Fruit fly (Drosophila melanogaster) whole organism, embryonic: ENCODE results near the gene CG14052.

ENCODE experiments used
- Atf6 ChIP-seq: fragments of 200-800 bp; sonication (Bioruptor generic); IDR thresholded peaks from 2 replicates; pipeline ENCODE4 v1.3.6; 2022; ENCODE audit warnings: missing biosample characterization, missing genetic modification characterization
- CG10209 ChIP-seq: fragments of 200-800 bp; sonication (Bioruptor generic); optimal IDR thresholded peaks from 3 replicates; lab custom pipeline; 2017; ENCODE audit warnings: missing biosample characterization, mild to moderate bottlenecking, missing genetic modification characterization, missing genetic modification reagents
- CG10267 ChIP-seq: fragments of 200-800 bp; sonication (Bioruptor generic); optimal IDR thresholded peaks from 2 replicates; lab custom pipeline; 2018; ENCODE audit warnings: missing biosample characterization, mild to moderate bottlenecking, missing genetic modification characterization, moderate library complexity
- CG11695 ChIP-seq: fragments of 200-800 bp; sonication (Bioruptor generic); IDR thresholded peaks from 3 replicates; pipeline ENCODE4 v1.3.6; 2022; ENCODE audit warnings: missing biosample characterization, missing genetic modification characterization
- CG12744 ChIP-seq: fragments of 200-800 bp; sonication (Bioruptor generic); optimal IDR thresholded peaks from 2 replicates; lab custom pipeline; 2016; ENCODE audit warnings: missing biosample characterization, missing genetic modification characterization
- CG13424 ChIP-seq: fragments of 200-800 bp; sonication (Bioruptor generic); optimal IDR thresholded peaks from 2 replicates; lab custom pipeline; 2019; ENCODE audit warnings: missing biosample characterization, mild to moderate bottlenecking, missing genetic modification characterization, moderate library complexity
- CG13624 ChIP-seq: fragments of 200-800 bp; sonication (Bioruptor generic); optimal IDR thresholded peaks from 2 replicates; lab custom pipeline; 2016; ENCODE audit warnings: missing biosample characterization, missing genetic modification characterization
- CG13894 ChIP-seq: fragments of 200-800 bp; sonication (Bioruptor generic); optimal IDR thresholded peaks from 3 replicates; lab custom pipeline; 2018; ENCODE audit warnings: missing biosample characterization, mild to moderate bottlenecking, missing genetic modification characterization, moderate library complexity
- CG15479 ChIP-seq: fragments of 200-800 bp; sonication (Bioruptor generic); optimal IDR thresholded peaks from 3 replicates; lab custom pipeline; 2019; ENCODE audit warnings: missing biosample characterization, mild to moderate bottlenecking, missing genetic modification characterization, moderate library complexity
- CG17359 ChIP-seq: fragments of 200-800 bp; sonication (Bioruptor generic); optimal IDR thresholded peaks from 3 replicates; lab custom pipeline; 2018; ENCODE audit warnings: missing biosample characterization, mild to moderate bottlenecking, missing genetic modification characterization, moderate library complexity
- CG18619 ChIP-seq: fragments of 200-800 bp; sonication (Bioruptor generic); optimal IDR thresholded peaks from 3 replicates; lab custom pipeline; 2017; ENCODE audit warnings: missing biosample characterization, mild to moderate bottlenecking, missing genetic modification characterization
- CG30020 ChIP-seq: fragments of 200-800 bp; optimal IDR thresholded peaks from 2 replicates; lab custom pipeline; 2019; ENCODE audit warnings: missing biosample characterization, mild to moderate bottlenecking, missing genetic modification characterization, moderate library complexity
- CG30431 ChIP-seq: fragments of 200-800 bp; sonication (Bioruptor generic); optimal IDR thresholded peaks from 2 replicates; lab custom pipeline; 2017; ENCODE audit warnings: missing biosample characterization, missing genetic modification characterization
- CG31224 ChIP-seq: fragments of 200-800 bp; sonication (Bioruptor generic); IDR thresholded peaks from 2 replicates; pipeline ENCODE4 v1.3.6; 2022; ENCODE audit warnings: missing biosample characterization, missing genetic modification characterization
- CG4328 ChIP-seq: fragments of 200-800 bp; sonication (Bioruptor generic); optimal IDR thresholded peaks from 3 replicates; lab custom pipeline; 2017; ENCODE audit warnings: missing biosample characterization, missing genetic modification reagents, missing genetic modification characterization
- CG7963 ChIP-seq: fragments of 200-800 bp; sonication (Bioruptor generic); IDR thresholded peaks from 3 replicates; pipeline ENCODE4 v1.3.6; 2022; ENCODE audit warnings: missing biosample characterization, missing genetic modification characterization; ENCODE audit not compliant: partially characterized antibody
- CG7987 ChIP-seq: fragments of 200-800 bp; sonication (Bioruptor generic); optimal IDR thresholded peaks from 2 replicates; lab custom pipeline; 2018; ENCODE audit warnings: missing biosample characterization, mild to moderate bottlenecking, missing genetic modification characterization, moderate library complexity
- CG9437 ChIP-seq: fragments of 200-800 bp; sonication (Bioruptor generic); optimal IDR thresholded peaks from 2 replicates; lab custom pipeline; 2018; ENCODE audit warnings: missing biosample characterization, mild to moderate bottlenecking, missing genetic modification characterization
- CG9817 ChIP-seq: fragments of 200-800 bp; sonication (Bioruptor generic); optimal IDR thresholded peaks from 2 replicates; lab custom pipeline; 2018; ENCODE audit warnings: missing biosample characterization, mild to moderate bottlenecking, missing genetic modification characterization, moderate library complexity
- Chrac-16 ChIP-seq: fragments of 200-800 bp; sonication (Bioruptor generic); optimal IDR thresholded peaks from 3 replicates; lab custom pipeline; 2016; ENCODE audit warnings: missing biosample characterization, missing genetic modification characterization
- D ChIP-seq, 2 experiments: fragments of 200-800 bp in 1 of 2; fragments of >200 bp in 1 of 2; sonication (Bioruptor generic) in 1 of 2; optimal IDR thresholded peaks; 2 replicates in 1 of 2; 3 replicates in 1 of 2; lab custom pipeline; 2017; ENCODE audit warnings: mild to moderate bottlenecking in 1 of 2, missing biosample characterization in 1 of 2, missing genetic modification characterization in 1 of 2, missing genetic modification reagents in 1 of 2
- Doc3 ChIP-seq: fragments of 200-800 bp; sonication (Bioruptor generic); IDR thresholded peaks from 3 replicates; pipeline ENCODE4 v1.3.6; 2022; ENCODE audit warnings: missing biosample characterization, missing genetic modification characterization; ENCODE audit not compliant: partially characterized antibody
- HHEX ChIP-seq: fragments of 200-800 bp; sonication (Bioruptor generic); optimal IDR thresholded peaks from 3 replicates; lab custom pipeline; 2017; ENCODE audit warnings: missing biosample characterization, mild to moderate bottlenecking, missing genetic modification characterization, missing genetic modification reagents
- HLH4C ChIP-seq: fragments of 200-800 bp; sonication (Bioruptor generic); IDR thresholded peaks from 3 replicates; pipeline ENCODE4 v1.3.6; 2022; ENCODE audit warnings: missing biosample characterization, missing genetic modification characterization; ENCODE audit not compliant: partially characterized antibody
- Hr51 ChIP-seq, 2 experiments: fragments of 200-800 bp; sonication (Bioruptor generic); optimal IDR thresholded peaks; 2 replicates in 1 of 2; 3 replicates in 1 of 2; lab custom pipeline; 2016 to 2018; ENCODE audit warnings: missing biosample characterization in 2 of 2, missing genetic modification characterization in 2 of 2, mild to moderate bottlenecking in 1 of 2, moderate library complexity in 1 of 2
- Max ChIP-seq: fragments of 200-800 bp; sonication (Bioruptor generic); optimal IDR thresholded peaks from 2 replicates; lab custom pipeline; 2016; ENCODE audit warnings: missing biosample characterization, mild to moderate bottlenecking, missing genetic modification characterization
- Nf-YB ChIP-seq: fragments of 200-800 bp; sonication (Bioruptor generic); optimal IDR thresholded peaks from 3 replicates; lab custom pipeline; 2019; ENCODE audit warnings: missing biosample characterization, mild to moderate bottlenecking, missing genetic modification characterization, moderate library complexity
- Rfx ChIP-seq: fragments of 200-800 bp; sonication (Bioruptor generic); IDR thresholded peaks from 2 replicates; pipeline ENCODE4 v1.3.6; 2022; ENCODE audit warnings: missing biosample characterization, missing genetic modification characterization
- Side ChIP-seq: fragments of 200-800 bp; sonication (Bioruptor generic); optimal IDR thresholded peaks from 2 replicates; lab custom pipeline; 2016; ENCODE audit warnings: missing biosample characterization, missing genetic modification characterization
- Six4 ChIP-seq: fragments of 200-800 bp; sonication (Bioruptor generic); optimal IDR thresholded peaks from 2 replicates; lab custom pipeline; 2016; ENCODE audit warnings: missing biosample characterization, missing genetic modification characterization
- Sry-δ ChIP-seq: fragments of 200-800 bp; sonication (Bioruptor generic); optimal IDR thresholded peaks from 2 replicates; lab custom pipeline; 2016; ENCODE audit warnings: missing biosample characterization, missing genetic modification characterization
- ap ChIP-seq: fragments of 200-800 bp; sonication (Bioruptor generic); IDR thresholded peaks from 2 replicates; pipeline ENCODE4 v1.3.6; 2022; ENCODE audit warnings: missing biosample characterization, missing genetic modification characterization
- ato ChIP-seq: fragments of 200-800 bp; sonication (Bioruptor generic); IDR thresholded peaks from 2 replicates; pipeline ENCODE4 v1.3.6; 2022; ENCODE audit warnings: missing biosample characterization, missing genetic modification characterization; ENCODE audit not compliant: partially characterized antibody
- btn ChIP-seq: fragments of 200-800 bp; sonication (Bioruptor generic); optimal IDR thresholded peaks from 2 replicates; lab custom pipeline; 2016; ENCODE audit warnings: missing biosample characterization, missing genetic modification characterization
- da ChIP-seq: fragments of 200-800 bp; sonication (Bioruptor generic); optimal IDR thresholded peaks from 2 replicates; lab custom pipeline; 2016; ENCODE audit warnings: missing biosample characterization, missing genetic modification characterization
- dan ChIP-seq: fragments of 200-800 bp; sonication (Bioruptor generic); IDR thresholded peaks from 2 replicates; pipeline ENCODE4 v1.3.6; 2022; ENCODE audit warnings: missing biosample characterization, missing genetic modification characterization
- disco-r ChIP-seq: fragments of 200-800 bp; sonication (Bioruptor generic); optimal IDR thresholded peaks from 2 replicates; lab custom pipeline; 2016; ENCODE audit warnings: missing biosample characterization, missing genetic modification characterization
- ems ChIP-seq: fragments of 200-800 bp; sonication (Bioruptor generic); optimal IDR thresholded peaks from 3 replicates; lab custom pipeline; 2016; ENCODE audit warnings: missing biosample characterization, missing genetic modification characterization
- fd96Cb ChIP-seq: fragments of 200-800 bp; sonication (Bioruptor generic); optimal IDR thresholded peaks from 2 replicates; lab custom pipeline; 2018; ENCODE audit warnings: missing biosample characterization, mild to moderate bottlenecking, missing genetic modification characterization, moderate library complexity
- gfzf ChIP-seq: fragments of 200-800 bp; sonication (Bioruptor generic); optimal IDR thresholded peaks from 2 replicates; lab custom pipeline; 2016; ENCODE audit warnings: missing biosample characterization, mild to moderate bottlenecking, missing genetic modification characterization, moderate library complexity
- gt ChIP-seq: fragments of 200-800 bp; sonication (Bioruptor generic); IDR thresholded peaks from 2 replicates; pipeline ENCODE4 v1.3.6; 2022; ENCODE audit warnings: missing biosample characterization, missing genetic modification characterization
- lab ChIP-seq: fragments of 200-800 bp; sonication (Bioruptor generic); optimal IDR thresholded peaks from 3 replicates; lab custom pipeline; 2017; ENCODE audit warnings: missing biosample characterization, missing genetic modification characterization, mild to moderate bottlenecking, moderate library complexity, missing genetic modification reagents
- nmo ChIP-seq: fragments of 200-800 bp; sonication (Bioruptor generic); optimal IDR thresholded peaks from 2 replicates; lab custom pipeline; 2018; ENCODE audit warnings: missing biosample characterization, mild to moderate bottlenecking, missing genetic modification characterization, moderate library complexity
- pzg ChIP-seq: fragments of 200-800 bp; sonication (Bioruptor generic); optimal IDR thresholded peaks from 3 replicates; lab custom pipeline; 2018; ENCODE audit warnings: missing biosample characterization, mild to moderate bottlenecking, missing genetic modification characterization, moderate library complexity
- sens ChIP-seq: fragments of 200-800 bp; sonication (Bioruptor generic); peaks from one replicate; lab custom pipeline; 2016; ENCODE audit warnings: missing biosample characterization, missing genetic modification characterization
- stwl ChIP-seq: fragments of 200-800 bp; sonication (Bioruptor generic); optimal IDR thresholded peaks from 3 replicates; lab custom pipeline; 2018; ENCODE audit warnings: missing biosample characterization, mild to moderate bottlenecking, missing genetic modification characterization, moderate library complexity
- trem ChIP-seq: fragments of 200-800 bp; optimal IDR thresholded peaks from 3 replicates; lab custom pipeline; 2019; ENCODE audit warnings: missing biosample characterization, mild to moderate bottlenecking, missing genetic modification characterization, moderate library complexity
- trh ChIP-seq: fragments of 200-800 bp; sonication (Bioruptor generic); optimal IDR thresholded peaks from 2 replicates; lab custom pipeline; 2016; ENCODE audit warnings: missing biosample characterization, missing genetic modification characterization
- unc-4 ChIP-seq: fragments of 200-800 bp; sonication (Bioruptor generic); IDR thresholded peaks from 2 replicates; pipeline ENCODE4 v1.3.6; 2022; ENCODE audit warnings: missing biosample characterization, missing genetic modification characterization; ENCODE audit not compliant: partially characterized antibody

CG14052 gene

dm6 chrX:2262511-2262910 lies 39.0 kb downstream of the CG14052 start, which contains the start of the genes temp and CG3071 (continued):
- peak; percentile 75 for TF ChIP-seq CG13424
- TF ChIP-seq CG13894 (tag; lab: Kevin White, UChicago): peak; percentile 63
- no peak for TF ChIP-seq da (GFP tag; lab: Kevin White, UChicago)
- no peak for TF ChIP-seq gt (GFP tag; lab: Robert Waterston, UW)
- TF ChIP-seq Rfx (GFP tag; lab: Robert Waterston, UW): peak; percentile 66; the same call in 1 of the 2 replicates
- no peak for TF ChIP-seq D (optimal IDR thresholded peaks at IDR 0.05; lab: Kevin White, UChicago)
- peak; percentile 23 for TF ChIP-seq D (GFP tag; optimal IDR thresholded peaks at IDR 0.05; lab: Kevin White, UChicago)
- TF ChIP-seq btn (GFP tag; lab: Kevin White, UChicago): no peak
- peak; percentile 42 for TF ChIP-seq CG10209 (GFP tag; lab: Kevin White, UChicago)
- TF ChIP-seq HHEX: peak; percentile 9
- TF ChIP-seq CG7963 (GFP tag; lab: Robert Waterston, UW): no peak
- TF ChIP-seq nmo: peak; percentile 78
- no peak for TF ChIP-seq dan (GFP tag; lab: Robert Waterston, UW)
- no peak for TF ChIP-seq CG31224 (GFP tag; lab: Robert Waterston, UW)
- peak; percentile 60 to 62 for TF ChIP-seq Hr51 (GFP tag; optimal IDR thresholded peaks at IDR 0.05; lab: Kevin White, UChicago)
- peak; percentile 73 for TF ChIP-seq lab (GFP tag; lab: Kevin White, UChicago)
- peak; percentile 95 for TF ChIP-seq sens (GFP tag; lab: Kevin White, UChicago)
- TF ChIP-seq unc-4 (GFP tag; lab: Robert Waterston, UW): no peak
- TF ChIP-seq Doc3 (GFP tag; lab: Robert Waterston, UW): no peak
- TF ChIP-seq ato: no peak
- TF ChIP-seq trem: peak; percentile 51
- TF ChIP-seq Side (GFP tag; lab: Kevin White, UChicago): peak; percentile 49
- TF ChIP-seq Atf6 (GFP tag; lab: Robert Waterston, UW): no peak
- peak; percentile 2 for TF ChIP-seq CG17359 (tag; lab: Kevin White, UChicago)
- peak; percentile 70 for TF ChIP-seq CG9817 (tag; lab: Kevin White, UChicago)
- TF ChIP-seq Six4 (GFP tag; lab: Kevin White, UChicago): no peak
- TF ChIP-seq stwl (tag; lab: Kevin White, UChicago): peak; percentile 14
- TF ChIP-seq CG12744 (GFP tag; lab: Kevin White, UChicago): peak; percentile 31
- TF ChIP-seq Chrac-16 (GFP tag; lab: Kevin White, UChicago): peak; percentile 66
- peak; percentile 20 for TF ChIP-seq CG13624 (GFP tag; lab: Kevin White, UChicago)
- TF ChIP-seq CG15479: peak; percentile 61
- peak; percentile 20 for TF ChIP-seq trh (GFP tag; lab: Kevin White, UChicago)
- TF ChIP-seq Max (GFP tag; lab: Kevin White, UChicago): peak; percentile 95
- TF ChIP-seq pzg (GFP tag; lab: Kevin White, UChicago): peak; percentile 43
- TF ChIP-seq HLH4C (GFP tag; lab: Robert Waterston, UW): no peak
- TF ChIP-seq ap (GFP tag; lab: Robert Waterston, UW): no peak
- peak; percentile 64 for TF ChIP-seq gfzf (GFP tag; lab: Kevin White, UChicago)
- TF ChIP-seq Nf-YB (GFP tag; lab: Kevin White, UChicago): peak; percentile 34
- TF ChIP-seq fd96Cb (tag; lab: Kevin White, UChicago): peak; percentile 33
- 0 out of 3 replicates have a peak, but pooled peaks have one; percentile 37 for TF ChIP-seq CG11695 (GFP tag; lab: Robert Waterston, UW)
- TF ChIP-seq CG7987 (GFP tag; lab: Kevin White, UChicago): no peak
- no peak for TF ChIP-seq disco-r (GFP tag; lab: Kevin White, UChicago)
- TF ChIP-seq CG9437: peak; percentile 67
- peak; percentile 34 for TF ChIP-seq ems (GFP tag; lab: Kevin White, UChicago)
- TF ChIP-seq CG30431 (GFP tag; lab: Kevin White, UChicago): peak; percentile 19
- peak; percentile 51 for TF ChIP-seq CG4328 (GFP tag; lab: Kevin White, UChicago)
- TF ChIP-seq CG10267: peak; percentile 65
- TF ChIP-seq CG18619 (GFP tag; lab: Kevin White, UChicago): peak; percentile 57
- peak; percentile 44 for TF ChIP-seq Sry-δ (GFP tag; lab: Kevin White, UChicago)
- peak; percentile 66 for TF ChIP-seq CG30020 (tag; lab: Kevin White, UChicago)
